Fruit fly (Drosophila melanogaster): ENCODE measurements around the gene CG2260.

CG2260 gene

DNA sequence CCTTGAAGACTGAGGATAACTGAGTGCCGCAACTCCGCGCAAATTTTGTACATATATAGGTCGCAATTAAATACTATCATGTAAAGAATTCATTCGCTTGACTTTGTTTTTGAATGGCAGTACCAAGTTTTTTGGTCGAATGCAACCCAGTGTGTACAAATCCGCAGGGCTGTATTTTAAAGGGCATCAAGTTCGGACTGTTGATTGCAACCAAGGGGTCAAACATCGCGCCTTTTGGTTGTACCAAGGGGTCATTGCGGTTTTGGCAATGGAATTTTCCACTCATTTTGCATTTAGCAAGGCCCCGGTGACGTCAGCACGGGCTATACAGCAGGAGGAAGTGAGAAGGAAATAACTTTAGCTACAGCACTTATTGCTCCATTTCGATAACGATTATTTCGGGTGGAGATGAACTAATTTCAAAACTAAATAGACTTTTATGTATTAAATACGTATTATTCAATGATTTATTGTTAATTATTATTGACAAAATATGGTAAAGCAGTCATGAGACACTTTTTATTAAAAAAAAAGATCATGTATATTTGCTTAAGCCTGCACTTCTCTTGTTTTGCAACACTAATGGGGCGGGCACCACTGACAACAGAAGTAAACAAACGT is 10.9 kb upstream of the CG2260 start, which contains the start of gene CG10958 (continued):
- TF ChIP-seq eve (GFP tag; optimal IDR thresholded peaks at IDR 0.05): no peak
- TF ChIP-seq CG18619 (GFP tag; optimal IDR thresholded peaks at IDR 0.05): peak; percentile 9
- peak; percentile 64; the same call in 1 of the 2 replicates for TF ChIP-seq CG6689 (GFP tag; IDR thresholded peaks at IDR 0.05)
- peak; percentile 62 for TF ChIP-seq ind (GFP tag; optimal IDR thresholded peaks at IDR 0.05)
- peak; percentile 14; the same call in 1 of the 3 replicates for TF ChIP-seq Doc3 (GFP tag; IDR thresholded peaks at IDR 0.05; ENCODE audit: partially characterized antibody)
- no peak for TF ChIP-seq gro (GFP tag; optimal IDR thresholded peaks at IDR 0.05)
- peak; percentile 54 for TF ChIP-seq gsb-n (tag; optimal IDR thresholded peaks at IDR 0.05)
- TF ChIP-seq hb (GFP tag; IDR thresholded peaks at IDR 0.05; ENCODE audit: partially characterized antibody): no peak
- TF ChIP-seq CG7928 (GFP tag; optimal IDR thresholded peaks at IDR 0.05): no peak
- TF ChIP-seq pan (optimal IDR thresholded peaks at IDR 0.05): no peak
- TF ChIP-seq pan (GFP tag; optimal IDR thresholded peaks at IDR 0.05 in 1 of 2, IDR thresholded peaks at IDR 0.05 in 1 of 2): peak in 1 of 2 experiments; percentile 58
- TF ChIP-seq CG18764 (GFP tag; optimal IDR thresholded peaks at IDR 0.05): peak; percentile 48
- no peak for TF ChIP-seq CG11696 (GFP tag; IDR thresholded peaks at IDR 0.05)
- TF ChIP-seq CG1602 (GFP tag; optimal IDR thresholded peaks at IDR 0.05): peak; percentile 47
- peak; percentile 20 for TF ChIP-seq CG33557 (GFP tag; optimal IDR thresholded peaks at IDR 0.05)
- TF ChIP-seq Dip2 (GFP tag; IDR thresholded peaks at IDR 0.05): no peak
- 0 out of 2 replicates have a peak, but pooled peaks have one; percentile 15 for TF ChIP-seq NFAT (GFP tag; IDR thresholded peaks at IDR 0.05)
- no peak for TF ChIP-seq CG9797 (GFP tag; optimal IDR thresholded peaks at IDR 0.05)
- no peak for TF ChIP-seq ab (GFP tag; optimal IDR thresholded peaks at IDR 0.05)
- TF ChIP-seq wor (GFP tag; IDR thresholded peaks at IDR 0.05): 0 out of 2 replicates have a peak, but pooled peaks have one; percentile 28
- peak; percentile 60 for TF ChIP-seq CG10543 (GFP tag; optimal IDR thresholded peaks at IDR 0.05)
- no peak for TF ChIP-seq Hey (tag; optimal IDR thresholded peaks at IDR 0.05)
- TF ChIP-seq Hr3 (GFP tag; optimal IDR thresholded peaks at IDR 0.05): peak; percentile 49
- TF ChIP-seq CG2712 (tag; optimal IDR thresholded peaks at IDR 0.05): peak; percentile 68
- TF ChIP-seq onecut (GFP tag; IDR thresholded peaks at IDR 0.05): no peak
- TF ChIP-seq CG10431 (GFP tag; optimal IDR thresholded peaks at IDR 0.05): peak; percentile 13
- TF ChIP-seq kah (GFP tag; optimal IDR thresholded peaks at IDR 0.05): no peak
- TF ChIP-seq pum (GFP tag; optimal IDR thresholded peaks at IDR 0.05): peak; percentile 7
- TF ChIP-seq Rx (GFP tag; IDR thresholded peaks at IDR 0.05): 0 out of 2 replicates have a peak, but pooled peaks have one; percentile 30
- TF ChIP-seq Fer3 (tag; optimal IDR thresholded peaks at IDR 0.05): peak; percentile 49
- TF ChIP-seq Abd-B (GFP tag; optimal IDR thresholded peaks at IDR 0.05): peak; percentile 31
- TF ChIP-seq Ravus (GFP tag; IDR thresholded peaks at IDR 0.05): no peak
- peak; percentile 15 for TF ChIP-seq Ssrp (tag; optimal IDR thresholded peaks at IDR 0.05)
- peak; percentile 26; the same call in 1 of the 2 replicates for TF ChIP-seq ttk (GFP tag; IDR thresholded peaks at IDR 0.05)
- peak; percentile 68 for TF ChIP-seq CG17385 (GFP tag; optimal IDR thresholded peaks at IDR 0.05)
- no peak for TF ChIP-seq slp2 (GFP tag; optimal IDR thresholded peaks at IDR 0.05)
- 0 out of 2 replicates have a peak, but pooled peaks have one; percentile 31 for TF ChIP-seq seq (GFP tag; IDR thresholded peaks at IDR 0.05)
- no peak for TF ChIP-seq CG1024 (GFP tag; IDR thresholded peaks at IDR 0.05)
- TF ChIP-seq CG2875 (GFP tag; optimal IDR thresholded peaks at IDR 0.05): peak; percentile 6
- TF ChIP-seq CG12391 (tag; optimal IDR thresholded peaks at IDR 0.05): peak; percentile 80
- TF ChIP-seq HmgZ (tag; optimal IDR thresholded peaks at IDR 0.05): peak; percentile 39
- TF ChIP-seq Gsc (GFP tag; IDR thresholded peaks at IDR 0.05): no peak
- TF ChIP-seq ash1 (GFP tag; optimal IDR thresholded peaks at IDR 0.05): no peak
- TF ChIP-seq HmgD (GFP tag; optimal IDR thresholded peaks at IDR 0.05): no peak
- TF ChIP-seq kni (GFP tag; optimal IDR thresholded peaks at IDR 0.05): peak; percentile 3
- TF ChIP-seq CG7987 (GFP tag; optimal IDR thresholded peaks at IDR 0.05): no peak
- TF ChIP-seq NC2α (GFP tag; optimal IDR thresholded peaks at IDR 0.05): no peak
- TF ChIP-seq CG8290 (GFP tag; optimal IDR thresholded peaks at IDR 0.05): peak; percentile 28
- TF ChIP-seq CG8290 (tag; optimal IDR thresholded peaks at IDR 0.05): no peak
- peak; percentile 57 for TF ChIP-seq Blimp-1 (GFP tag; optimal IDR thresholded peaks at IDR 0.05)

All from whole organism, embryonic.